Worm (Caenorhabditis elegans) whole organism, L1 larva: ENCODE results near the gene unk-1.

ENCODE experiments used
- C34B4.2 ChIP-seq: sonication (generic microtip); optimal IDR thresholded peaks from 2 replicates; lab custom pipeline; 2017; ENCODE audit warnings: mild to moderate bottlenecking, missing genetic modification characterization, missing compliant biosample characterization
- irx-1 ChIP-seq: sonication (generic microtip); optimal IDR thresholded peaks from 2 replicates; lab custom pipeline; 2016; ENCODE audit warnings: missing genetic modification characterization, missing compliant biosample characterization
- mep-1 ChIP-seq: fragments of 150-350 bp; optimal IDR thresholded peaks from 2 replicates; lab custom pipeline; 2014; ENCODE audit warnings: missing biosample characterization, missing genetic modification characterization
- nhr-76 ChIP-seq: sonication (generic microtip); optimal IDR thresholded peaks from 2 replicates; lab custom pipeline; 2017; ENCODE audit warnings: missing biosample characterization, missing genetic modification characterization
- skn-1 ChIP-seq: fragments of 150-350 bp; optimal IDR thresholded peaks from 2 replicates; lab custom pipeline; 2014; ENCODE audit warnings: missing biosample characterization, missing genetic modification characterization
- ztf-11 ChIP-seq, 2 experiments: sonication (generic microtip); optimal IDR thresholded peaks; 2 replicates each; lab custom pipeline; 2016 to 2017; ENCODE audit warnings: missing genetic modification characterization in 2 of 2, missing biosample characterization in 1 of 2, missing compliant biosample characterization in 1 of 2

DNA sequence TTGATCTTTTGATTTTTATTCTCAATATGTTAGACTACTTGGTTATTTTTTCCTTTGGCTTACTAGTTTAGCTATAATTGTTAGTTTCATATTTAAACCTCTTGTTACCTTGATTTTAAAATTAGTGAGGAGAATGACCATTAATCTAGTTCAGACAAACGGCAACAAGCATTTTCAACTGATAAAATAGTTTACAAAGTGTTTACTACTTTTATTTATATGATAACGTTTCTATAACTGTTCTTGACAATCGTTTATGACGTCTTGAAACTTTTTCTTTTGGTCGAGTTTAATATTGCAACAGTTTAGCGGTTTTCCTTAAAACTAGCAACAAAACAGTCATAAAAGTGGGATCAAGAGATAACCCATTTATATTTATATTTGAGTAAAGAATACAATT is 39.0 kb upstream of the unk-1 start:
- no peak for TF ChIP-seq ztf-11 (tag; optimal IDR thresholded peaks at IDR 0.05; lab: Kevin White, UChicago)
- no peak for TF ChIP-seq C34B4.2
- TF ChIP-seq nhr-76 (tag; lab: Kevin White, UChicago) = no peak
- TF ChIP-seq irx-1 (tag; lab: Kevin White, UChicago) = no peak
- TF ChIP-seq mep-1 (tag; lab: Kevin White, UChicago) = no peak
- no peak for TF ChIP-seq skn-1 (tag; lab: Kevin White, UChicago)
